Fruit fly (Drosophila melanogaster) Kc167 (cell line): ENCODE results near the gene Mpc1.

Experiments used
- Sin3A ChIP-seq: fragments of >200 bp; optimal IDR thresholded peaks from 2 replicates; lab custom pipeline; 2018; ENCODE audit warnings: missing external identifiers
- insv ChIP-seq: fragments of >200 bp; optimal IDR thresholded peaks from 3 replicates; lab custom pipeline; 2018; ENCODE audit warnings: missing external identifiers

DNA sequence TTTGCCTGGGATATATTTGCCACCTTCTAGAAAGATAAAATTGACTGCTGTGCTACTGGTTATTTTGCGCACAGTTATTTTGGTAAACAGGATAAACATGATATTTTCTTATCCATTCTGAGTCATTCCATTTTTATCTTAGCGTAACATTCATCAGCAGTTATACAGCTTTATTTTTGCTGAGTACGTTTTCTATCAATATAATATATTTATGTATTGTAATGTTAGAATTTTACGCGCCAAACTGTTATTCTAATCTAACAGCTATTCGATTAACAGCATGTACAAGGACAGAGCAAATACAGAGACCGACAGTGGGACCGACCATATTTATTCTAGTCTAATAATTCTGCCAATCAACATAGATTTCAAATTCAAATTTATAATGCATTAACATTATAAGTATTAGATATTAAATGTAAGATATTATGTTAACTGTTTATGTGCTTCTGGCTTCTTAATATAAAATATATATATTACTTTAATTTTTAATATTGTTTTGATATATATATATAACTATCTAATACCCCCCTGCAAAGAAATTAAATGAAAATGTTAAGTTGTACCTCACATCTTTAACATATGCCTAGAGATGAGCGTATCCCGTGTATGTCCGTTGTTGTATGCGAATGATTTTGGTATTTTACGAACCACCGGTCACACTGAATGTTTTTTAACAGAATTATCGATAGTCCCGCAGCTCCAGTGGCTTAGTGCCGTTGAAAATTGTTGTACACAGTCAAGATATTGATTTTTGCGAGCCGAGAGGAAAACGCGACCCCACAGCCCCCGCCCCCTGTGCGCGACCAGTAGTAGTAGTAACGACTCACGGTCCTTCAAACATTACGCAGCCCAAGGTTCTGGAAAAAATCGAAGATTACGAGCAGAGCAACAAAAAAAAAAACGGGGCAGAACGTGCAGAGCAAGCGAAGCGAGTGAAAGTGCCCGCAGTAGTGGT lies 22.3 kb downstream of the Mpc1 start, which contains the start of gene EndoA:
- no peak for TF ChIP-seq insv (lab: Kevin White, UChicago)
- TF ChIP-seq Sin3A (lab: Kevin White, UChicago) = no peak
